Worm (Caenorhabditis elegans): ENCODE results near the gene F22B5.6.
A peak's percentile ranks its signal among the peaks of the same experiment; 100 is the strongest.

ce11 chrII:8481033-8481708 lies 25.2 kb upstream of the F22B5.6 start:
- TF ChIP-seq F13H6.1 (tag; optimal IDR thresholded peaks at IDR 0.05) (peak; percentile 4), skn-1 (tag; optimal IDR thresholded peaks at IDR 0.05) (no peak), lin-39 (tag; optimal IDR thresholded peaks at IDR 0.05) (no peak), ama-1 (optimal IDR thresholded peaks at IDR 0.05) (no peak), elt-1 (tag; optimal IDR thresholded peaks at IDR 0.05) (no peak), R02D3.7 (tag; optimal IDR thresholded peaks at IDR 0.05) (no peak), mab-5 (tag; optimal IDR thresholded peaks at IDR 0.05) (no peak), zag-1 (tag; optimal IDR thresholded peaks at IDR 0.05) (no peak), ceh-82 (tag; optimal IDR thresholded peaks at IDR 0.05) (no peak), nhr-6 (tag; optimal IDR thresholded peaks at IDR 0.05) (no peak), nhr-11 (tag; optimal IDR thresholded peaks at IDR 0.05) (no peak), nhr-12 (tag; optimal IDR thresholded peaks at IDR 0.05) (no peak), unc-62 (GFP tag; optimal IDR thresholded peaks at IDR 0.05) (no peak)

Measured in whole organism, L2 larva.